Fruit fly (Drosophila melanogaster): ENCODE measurements around the gene crp.

crp gene

dm6 chr2L:16251598-16252131, 35.9 kb downstream of the crp start, which contains the start of gene CG46309 (continued):
- TF ChIP-seq PHDP (tag; optimal IDR thresholded peaks at IDR 0.05), result peak; percentile 58
- peak; percentile 36; the same call in 1 of the 2 replicates for TF ChIP-seq cas (GFP tag; IDR thresholded peaks at IDR 0.05)
- TF ChIP-seq p53 (GFP tag; optimal IDR thresholded peaks at IDR 0.05), result peak; percentile 25
- peak; percentile 58 for TF ChIP-seq CG30403 (GFP tag; optimal IDR thresholded peaks at IDR 0.05)
- TF ChIP-seq TFAM (GFP tag; optimal IDR thresholded peaks at IDR 0.05), result no peak
- no peak for TF ChIP-seq Hr3 (GFP tag; optimal IDR thresholded peaks at IDR 0.05)
- TF ChIP-seq Dref (GFP tag; IDR thresholded peaks at IDR 0.05), result peak; percentile 75; the same call in 1 of the 2 replicates
- peak; percentile 44; the same call in 1 of the 2 replicates for TF ChIP-seq Xrp1 (GFP tag; IDR thresholded peaks at IDR 0.05)
- TF ChIP-seq ems (GFP tag; optimal IDR thresholded peaks at IDR 0.05), result peak; percentile 6
- no peak for TF ChIP-seq Gug (GFP tag; IDR thresholded peaks at IDR 0.05)
- TF ChIP-seq CG10543 (GFP tag; optimal IDR thresholded peaks at IDR 0.05), result peak; percentile 64
- TF ChIP-seq Doc3 (GFP tag; IDR thresholded peaks at IDR 0.05; ENCODE audit: partially characterized antibody), result peak; percentile 78; the same call in 2 of the 3 replicates
- peak; percentile 39 for TF ChIP-seq Sry-δ (GFP tag; optimal IDR thresholded peaks at IDR 0.05)
- peak; percentile 35 for TF ChIP-seq ind (GFP tag; optimal IDR thresholded peaks at IDR 0.05)
- TF ChIP-seq ab (GFP tag; optimal IDR thresholded peaks at IDR 0.05), result no peak
- peak; percentile 1 for TF ChIP-seq lbe (GFP tag; optimal IDR thresholded peaks at IDR 0.05)
- no peak for TF ChIP-seq kni (GFP tag; optimal IDR thresholded peaks at IDR 0.05)
- peak; percentile 47 for TF ChIP-seq tap (tag; optimal IDR thresholded peaks at IDR 0.05)
- peak; percentile 21 for TF ChIP-seq tio (GFP tag; optimal IDR thresholded peaks at IDR 0.05)
- TF ChIP-seq vvl (GFP tag; IDR thresholded peaks at IDR 0.05), result no peak
- TF ChIP-seq CG12071 (GFP tag; optimal IDR thresholded peaks at IDR 0.05), result no peak
- TF ChIP-seq chinmo (GFP tag; IDR thresholded peaks at IDR 0.05; ENCODE audit: partially characterized antibody), result peak; percentile 98
- no peak for TF ChIP-seq sd (tag; optimal IDR thresholded peaks at IDR 0.05)
- peak; percentile 70 for TF ChIP-seq lilli (GFP tag; optimal IDR thresholded peaks at IDR 0.05)
- peak; percentile 23 for TF ChIP-seq B-H2 (GFP tag; optimal IDR thresholded peaks at IDR 0.05)
- TF ChIP-seq CG34376 (GFP tag; optimal IDR thresholded peaks at IDR 0.05), result peak; percentile 78
- TF ChIP-seq CG11093 (GFP tag; IDR thresholded peaks at IDR 0.05), result no peak
- TF ChIP-seq salm (tag; optimal IDR thresholded peaks at IDR 0.05), result no peak
- TF ChIP-seq CG16863 (GFP tag; optimal IDR thresholded peaks at IDR 0.05), result peak; percentile 15
- TF ChIP-seq CG31441 (GFP tag; IDR thresholded peaks at IDR 0.05), result no peak
- peak; percentile 99 for TF ChIP-seq HLH4C (GFP tag; IDR thresholded peaks at IDR 0.05; ENCODE audit: partially characterized antibody)
- TF ChIP-seq MESR4 (GFP tag; optimal IDR thresholded peaks at IDR 0.05), result no peak
- TF ChIP-seq Dip3 (GFP tag; optimal IDR thresholded peaks at IDR 0.05), result no peak
- TF ChIP-seq ash1 (GFP tag; optimal IDR thresholded peaks at IDR 0.05), result no peak
- no peak; the same call in 1 of the 2 replicates for TF ChIP-seq CG14014 (GFP tag; IDR thresholded peaks at IDR 0.05)
- no peak for TF ChIP-seq bcd (GFP tag; optimal IDR thresholded peaks at IDR 0.05)
- peak; percentile 50 for TF ChIP-seq CG7556 (GFP tag; optimal IDR thresholded peaks at IDR 0.05)
- no peak for TF ChIP-seq CTCF (GFP tag; optimal IDR thresholded peaks at IDR 0.05)
- no peak for TF ChIP-seq crol (GFP tag; IDR thresholded peaks at IDR 0.05)
- TF ChIP-seq stc (GFP tag; IDR thresholded peaks at IDR 0.05), result no peak
- no peak for TF ChIP-seq CG15696 (tag; optimal IDR thresholded peaks at IDR 0.05)
- no peak for TF ChIP-seq CG10959 (GFP tag; IDR thresholded peaks at IDR 0.05)
- peak; percentile 99 for TF ChIP-seq tna (GFP tag; IDR thresholded peaks at IDR 0.05; ENCODE audit: partially characterized antibody)
- TF ChIP-seq CoRest (tag; optimal IDR thresholded peaks at IDR 0.05), result peak; percentile 19
- no peak for TF ChIP-seq YL-1 (GFP tag; optimal IDR thresholded peaks at IDR 0.05)
- peak; percentile 94 for TF ChIP-seq bbx (GFP tag; IDR thresholded peaks at IDR 0.05; ENCODE audit: partially characterized antibody)
- TF ChIP-seq CG7372 (GFP tag; IDR thresholded peaks at IDR 0.05), result no peak
- no peak for TF ChIP-seq gcm (GFP tag; optimal IDR thresholded peaks at IDR 0.05)
- peak; percentile 33 for TF ChIP-seq CG12659 (GFP tag; optimal IDR thresholded peaks at IDR 0.05)
- TF ChIP-seq crc (GFP tag; optimal IDR thresholded peaks at IDR 0.05), result peak; percentile 38
- TF ChIP-seq CG13624 (GFP tag; optimal IDR thresholded peaks at IDR 0.05), result peak; percentile 40

All from whole organism, embryonic.